Worm (Caenorhabditis elegans): ENCODE data around the gene dnj-7.

ce11 chrX:7162764-7163163 lies 31.6 kb upstream of the dnj-7 start:
- no peak for TF ChIP-seq dao-5 (tag; optimal IDR thresholded peaks at IDR 0.05)
- no peak for TF ChIP-seq him-1 (tag; optimal IDR thresholded peaks at IDR 0.05)
- no peak for TF ChIP-seq W03F9.2 (tag; optimal IDR thresholded peaks at IDR 0.05)

Measured in whole organism, L4/young adult.